Worm (Caenorhabditis elegans) whole organism, mixed stage, embryonic: ENCODE data around the gene Y46C8AL.11.

Source experiments
- bed-3 ChIP-seq: fragments of 200-800 bp; sonication (Bioruptor generic); optimal IDR thresholded peaks from 3 replicates; lab custom pipeline; 2018; ENCODE audit warnings: mild to moderate bottlenecking, missing genetic modification characterization, moderate library complexity, missing compliant biosample characterization
- elt-3 ChIP-seq: fragments of 150-350 bp; optimal IDR thresholded peaks from 2 replicates; lab custom pipeline; 2014; ENCODE audit warnings: missing biosample characterization, missing genetic modification characterization
- lin-13 ChIP-seq: fragments of 150-350 bp; optimal IDR thresholded peaks from 2 replicates; lab custom pipeline; 2014; ENCODE audit warnings: missing biosample characterization, missing genetic modification characterization
- lin-32 ChIP-seq: fragments of 200-800 bp; sonication (Bioruptor generic); optimal IDR thresholded peaks from 2 replicates; lab custom pipeline; 2018; ENCODE audit warnings: mild to moderate bottlenecking, missing genetic modification characterization, missing compliant biosample characterization
- mab-5 ChIP-seq: fragments of 150-350 bp; optimal IDR thresholded peaks from 2 replicates; lab custom pipeline; 2014; ENCODE audit warnings: missing biosample characterization, missing genetic modification characterization
- nhr-237 ChIP-seq: fragments of 150-350 bp; optimal IDR thresholded peaks from 2 replicates; lab custom pipeline; 2014; ENCODE audit warnings: missing biosample characterization, missing genetic modification characterization
- pha-4 ChIP-seq: fragments of 150-350 bp; optimal IDR thresholded peaks from 2 replicates; lab custom pipeline; 2018; ENCODE audit warnings: missing biosample characterization, missing genetic modification reagents, missing genetic modification characterization
- snpc-4 ChIP-seq: fragments of 150-350 bp; optimal IDR thresholded peaks from 2 replicates; lab custom pipeline; 2014; ENCODE audit warnings: missing biosample characterization, missing genetic modification characterization
- ztf-11 ChIP-seq: fragments of 150-350 bp; optimal IDR thresholded peaks from 2 replicates; lab custom pipeline; 2014; ENCODE audit warnings: missing biosample characterization, missing genetic modification characterization

- TF ChIP-seq pha-4 (tag; lab: Kevin White, UChicago) (no peak), elt-3 (no peak), ztf-11 (tag; lab: Kevin White, UChicago) (no peak), mab-5 (tag; lab: Kevin White, UChicago) (no peak), snpc-4 (no peak), nhr-237 (no peak), lin-13 (no peak), lin-32 (GFP tag; lab: Kevin White, UChicago) (no peak), bed-3 (GFP tag; lab: Kevin White, UChicago) (no peak)
These were observed 35.5 kb upstream of the Y46C8AL.11 start, which contains the start of the genes F56D6.22 and F56D6.12 for ce11 chrIV:3907506-3908188.
